Fruit fly (Drosophila melanogaster) whole organism, larva: Measurements from ENCODE around the gene Bin1.
"Not testable (repeated sequence)": the region's sequence is repeated elsewhere in the genome, so short reads cannot be mapped to it uniquely, and the experiment has no call there.

Source experiments
- noc ChIP-seq: fragments of 200-800 bp; sonication (Bioruptor generic); optimal IDR thresholded peaks from 3 replicates; lab custom pipeline; 2019; ENCODE audit warnings: missing biosample characterization, mild to moderate bottlenecking, missing genetic modification characterization, moderate library complexity

Bin1 gene

DNA sequence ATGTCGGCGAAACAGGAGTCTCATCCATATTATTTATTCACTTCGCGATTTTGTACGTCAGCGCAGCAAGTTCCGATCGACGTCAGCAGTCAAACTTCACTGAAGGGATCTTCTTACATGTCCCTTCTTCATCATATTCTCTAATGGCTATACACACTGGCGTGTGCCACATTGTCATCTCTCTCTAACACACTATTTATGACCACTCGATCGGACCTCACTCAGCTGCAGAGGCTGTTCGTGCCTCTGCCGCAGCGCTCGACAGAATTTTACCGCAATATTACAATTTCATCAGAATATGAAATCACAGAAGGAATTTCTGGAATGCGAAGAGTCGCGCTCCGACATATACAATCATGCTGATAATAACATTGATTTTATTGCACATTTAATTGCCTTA is at the start of gene Bin1:
Gene Bin1, minus strand, starts transcription at position 101 of the 400 bp plus-strand sequence.
- TF ChIP-seq noc (tag; lab: Kevin White, UChicago): not testable (repeated sequence)

DNA sequence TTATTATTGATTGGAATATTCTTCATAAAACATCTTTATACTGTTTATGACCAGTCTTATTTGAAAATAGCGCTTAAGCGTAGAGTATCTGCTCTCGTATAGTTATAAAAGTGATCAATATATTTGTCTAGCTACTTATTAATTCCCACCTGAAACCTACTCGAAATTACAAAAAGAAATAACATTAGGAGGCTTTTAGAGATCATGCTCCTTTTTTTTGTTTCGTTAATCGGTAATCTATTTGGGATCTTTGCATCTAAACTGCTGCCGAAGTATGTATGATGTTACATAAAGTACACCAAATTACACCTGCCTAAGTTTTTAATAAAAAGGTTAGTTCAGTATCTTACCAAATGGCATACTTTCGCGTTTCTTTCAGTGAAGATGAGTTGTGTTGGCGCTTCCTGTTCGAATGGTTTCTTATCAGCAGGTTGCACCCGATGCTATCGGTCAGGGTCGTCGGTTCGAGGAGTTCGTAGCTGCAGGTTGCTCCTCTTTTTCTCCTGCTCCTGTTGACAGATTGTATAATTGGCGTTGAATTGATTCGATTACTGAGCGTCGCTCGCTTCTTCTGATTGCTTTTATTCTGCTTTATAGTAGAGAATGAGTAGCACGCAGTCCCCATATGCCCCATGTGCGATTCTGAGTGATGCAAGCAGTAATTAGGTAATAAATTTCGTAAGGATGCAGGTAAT is 48.8 kb upstream of the Bin1 start:
- TF ChIP-seq noc (tag; lab: Kevin White, UChicago): no peak

- peak; percentile 98 for TF ChIP-seq noc (tag; lab: Kevin White, UChicago)
These were observed 47.6 kb upstream of the Bin1 start for dm6 chr3R:16236713-16237641.

dm6 chr3R:16235941-16236712 is 46.8 kb upstream of the Bin1 start:
- peak; percentile 97 for TF ChIP-seq noc (tag; lab: Kevin White, UChicago)

- TF ChIP-seq noc (tag; lab: Kevin White, UChicago): peak; percentile 48
These were observed 46.0 kb upstream of the Bin1 start for dm6 chr3R:16235215-16235937.

dm6 chr3R:16234745-16235149 is 45.4 kb upstream of the Bin1 start:
- TF ChIP-seq noc (tag; lab: Kevin White, UChicago): peak; percentile 26

- no peak for TF ChIP-seq noc (tag; lab: Kevin White, UChicago)
These were observed 44.9 kb upstream of the Bin1 start for dm6 chr3R:16234298-16234697.

DNA sequence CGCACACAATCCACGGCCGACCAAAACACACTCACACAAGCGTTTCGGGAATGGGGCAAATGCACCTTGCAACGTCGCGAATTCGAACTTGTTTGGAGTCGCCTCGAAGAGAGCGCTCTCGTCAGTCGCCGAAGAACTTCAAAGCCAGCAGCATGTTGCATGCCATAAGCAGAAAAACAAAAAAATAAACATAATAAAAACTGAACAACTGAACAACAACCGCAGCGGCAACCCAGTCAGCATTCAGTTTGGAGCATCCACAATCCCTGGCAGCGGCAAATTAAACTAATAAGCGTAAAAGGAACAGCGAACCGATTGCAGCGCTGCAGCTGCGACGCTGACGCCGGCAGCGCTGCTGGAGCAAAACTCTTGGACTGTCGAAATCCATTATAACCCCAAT is 43.2 kb upstream of the Bin1 start:
- TF ChIP-seq noc (tag; lab: Kevin White, UChicago): no peak

DNA sequence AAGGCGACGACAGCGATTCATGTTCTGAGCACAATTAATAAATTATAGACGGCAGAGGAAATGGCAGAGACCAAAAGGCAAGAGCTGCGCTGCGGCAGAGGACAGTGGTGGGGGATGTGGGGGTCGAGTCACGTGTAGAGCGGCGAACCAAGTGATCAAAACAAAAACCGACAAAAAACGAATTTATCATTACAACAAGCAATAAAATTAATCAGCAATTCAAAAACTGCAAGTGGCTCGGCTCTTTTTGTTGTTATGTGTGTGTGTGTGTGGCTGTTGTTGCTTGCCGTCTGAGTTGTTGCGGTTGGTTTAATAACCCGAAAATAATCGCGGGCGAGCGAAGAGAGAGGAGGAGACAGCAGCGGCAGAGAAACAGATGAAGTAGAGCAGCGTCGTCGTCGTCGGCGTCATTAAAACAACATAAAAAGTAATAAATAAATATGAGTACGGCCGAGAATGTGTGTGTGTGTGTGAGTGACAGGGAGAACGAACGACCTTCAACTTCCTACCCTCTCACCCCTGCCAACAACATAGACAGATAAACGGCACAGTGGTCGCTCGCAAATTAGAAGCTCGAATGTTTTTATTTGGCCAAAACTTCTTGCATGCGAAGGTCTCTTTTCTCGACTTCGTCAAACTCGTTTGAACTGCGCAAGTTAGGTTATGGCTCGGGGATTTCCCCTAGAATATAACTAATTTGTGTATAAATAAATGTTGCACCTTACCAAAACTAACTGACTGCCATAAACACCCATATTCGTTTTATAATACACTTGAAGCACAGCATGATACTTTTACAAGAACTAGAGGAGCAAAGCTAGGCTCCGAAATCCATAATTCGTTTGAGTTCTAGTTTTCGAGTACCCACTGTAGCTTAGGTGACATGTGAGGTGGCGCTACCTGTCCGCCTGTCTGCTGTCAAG is 42.3 kb upstream of the Bin1 start:
- peak; percentile 76 for TF ChIP-seq noc (tag; lab: Kevin White, UChicago)

DNA sequence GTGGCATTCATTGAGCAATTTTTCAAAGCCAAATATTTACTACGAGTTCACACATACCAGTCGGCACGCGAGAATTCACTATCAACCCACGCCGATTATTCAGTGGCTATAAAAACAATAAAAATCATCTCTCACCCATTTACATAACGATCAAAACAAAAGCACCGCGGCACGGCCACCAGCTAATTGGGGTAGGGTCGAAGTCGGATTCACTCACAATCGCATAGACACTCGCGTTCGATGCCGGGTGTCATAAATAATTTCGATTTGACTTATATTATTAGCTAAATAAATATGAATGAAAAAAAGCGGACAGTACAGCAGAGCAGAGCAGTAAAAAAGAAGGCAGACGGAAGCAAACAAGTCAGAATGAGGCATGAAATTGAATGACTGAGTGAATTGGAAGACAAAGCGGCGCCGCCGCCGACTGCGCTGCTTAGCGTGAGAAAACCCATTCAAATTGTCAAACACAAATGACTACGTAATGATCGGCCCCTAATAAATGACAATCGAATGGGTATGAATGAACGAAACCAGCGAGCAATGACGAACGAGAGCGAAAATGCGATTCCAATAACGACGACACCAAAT is 40.8 kb upstream of the Bin1 start:
- TF ChIP-seq noc (tag; lab: Kevin White, UChicago): peak; percentile 75

DNA sequence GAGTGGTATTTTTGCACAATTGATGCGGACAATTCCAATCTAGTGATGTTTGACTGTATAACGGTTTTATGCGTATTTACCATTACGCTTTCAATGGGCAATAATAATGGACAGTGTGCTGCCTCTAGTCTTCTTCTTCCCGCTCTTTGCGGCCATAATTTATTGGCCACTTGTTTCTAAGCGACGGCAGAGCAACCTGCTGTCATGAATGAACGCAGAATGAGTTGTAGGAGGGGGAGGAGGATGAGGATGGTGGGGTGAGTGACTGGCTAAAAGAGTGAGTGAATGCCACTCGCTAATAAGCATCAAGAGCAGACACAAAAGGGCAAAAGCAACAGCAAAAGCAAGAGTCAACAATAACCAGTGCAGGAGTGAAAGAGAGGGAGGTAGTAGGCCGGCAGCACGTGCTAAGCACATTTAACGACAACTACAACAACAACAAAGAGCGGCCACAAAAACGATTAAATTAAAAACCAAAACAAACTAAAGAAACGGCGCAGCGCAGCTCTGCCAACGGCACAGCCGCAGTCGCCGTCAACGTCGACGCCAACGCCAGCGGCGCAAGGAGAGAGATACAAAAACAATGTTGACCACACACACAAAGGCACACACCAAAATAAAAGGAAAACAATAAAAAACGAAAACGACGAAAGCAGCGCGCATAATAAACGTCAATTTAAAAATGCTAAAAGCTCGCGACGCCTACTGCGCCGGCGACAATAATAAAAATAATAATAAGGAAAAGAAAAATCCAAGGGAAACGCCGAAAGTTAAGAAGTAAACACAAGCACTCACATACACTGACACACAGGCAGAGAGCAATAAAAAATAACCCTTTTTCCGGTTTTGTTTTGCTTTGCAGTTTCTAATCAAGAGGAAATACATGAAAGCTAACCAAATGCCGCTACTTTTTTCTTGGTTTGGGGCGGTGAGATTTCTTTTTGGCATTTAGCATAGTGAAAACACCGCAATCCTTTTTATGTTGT is 39.6 kb upstream of the Bin1 start:
- TF ChIP-seq noc (tag; lab: Kevin White, UChicago): no peak

DNA sequence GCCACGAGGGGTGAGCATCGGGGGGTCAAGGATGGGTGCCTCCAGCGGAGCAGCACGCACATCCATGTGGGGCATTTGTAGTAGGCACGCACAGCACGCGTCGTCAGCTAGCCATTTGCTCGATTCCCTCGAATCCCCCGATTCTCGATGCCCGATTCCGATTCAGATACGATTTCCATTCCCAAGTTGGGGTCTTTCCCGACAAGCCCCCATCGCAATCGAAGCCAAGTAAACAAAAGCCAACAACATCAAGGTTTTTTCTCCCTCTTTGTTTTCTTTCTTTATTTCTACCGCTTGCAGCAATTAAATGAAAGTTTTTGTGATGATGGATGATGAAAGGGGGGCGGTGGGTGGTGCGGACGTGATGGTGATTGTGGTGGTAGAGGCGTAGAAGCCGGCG is 37.7 kb upstream of the Bin1 start:
- no peak for TF ChIP-seq noc (tag; lab: Kevin White, UChicago)
